Worm (Caenorhabditis elegans) whole organism, late embryonic: ENCODE results near the gene ZK353.4.

Experiments used
- C08G9.2 ChIP-seq: sonication (generic microtip); optimal IDR thresholded peaks from 2 replicates; lab custom pipeline; 2016; ENCODE audit warnings: mild to moderate bottlenecking, missing genetic modification characterization, moderate library complexity, missing compliant biosample characterization
- ama-1 ChIP-seq: fragments of 150-350 bp; optimal IDR thresholded peaks from 2 replicates; lab custom pipeline; 2014
- ceh-6 ChIP-seq: fragments of 200-800 bp; sonication (Bioruptor generic); optimal IDR thresholded peaks from 2 replicates; lab custom pipeline; 2018; ENCODE audit warnings: mild to moderate bottlenecking, missing genetic modification characterization, missing compliant biosample characterization
- ceh-9 ChIP-seq: sonication (generic microtip); optimal IDR thresholded peaks from 2 replicates; lab custom pipeline; 2016; ENCODE audit warnings: mild to moderate bottlenecking, missing genetic modification characterization, inconsistent platforms, missing compliant biosample characterization
- hlh-30 ChIP-seq: sonication (generic microtip); optimal IDR thresholded peaks from 2 replicates; lab custom pipeline; 2017; ENCODE audit warnings: antibody characterized with exemption, missing genetic modification characterization, missing compliant biosample characterization; ENCODE audit not compliant: insufficient read depth
- lin-11 ChIP-seq: fragments of 200-800 bp; sonication (Bioruptor generic); optimal IDR thresholded peaks from 2 replicates; lab custom pipeline; 2018; ENCODE audit warnings: mild to moderate bottlenecking, missing genetic modification characterization, missing compliant biosample characterization
- nhr-11 ChIP-seq: fragments of 150-350 bp; optimal IDR thresholded peaks from 2 replicates; lab custom pipeline; 2014; ENCODE audit warnings: missing biosample characterization, missing genetic modification characterization
- rnt-1 ChIP-seq: sonication (generic microtip); optimal IDR thresholded peaks from 2 replicates; lab custom pipeline; 2016; ENCODE audit warnings: missing genetic modification characterization, missing compliant biosample characterization
- sox-4 ChIP-seq: sonication (generic microtip); optimal IDR thresholded peaks from 2 replicates; lab custom pipeline; 2017; ENCODE audit warnings: mild to moderate bottlenecking, missing genetic modification characterization, inconsistent platforms, missing compliant biosample characterization
- unc-42 ChIP-seq: sonication (generic microtip); optimal IDR thresholded peaks from 2 replicates; lab custom pipeline; 2016; ENCODE audit warnings: missing genotype, missing genetic modification characterization, missing compliant biosample characterization
- unc-55 ChIP-seq: sonication (generic microtip); optimal IDR thresholded peaks from 2 replicates; lab custom pipeline; 2017; ENCODE audit warnings: missing biosample characterization, missing genetic modification reagents, missing genetic modification characterization

- TF ChIP-seq C08G9.2 (tag; lab: Kevin White, UChicago) (no peak), rnt-1 (no peak), hlh-30 (no peak), ceh-6 (GFP tag; lab: Kevin White, UChicago) (no peak), nhr-11 (no peak), lin-11 (tag; lab: Kevin White, UChicago) (no peak), ama-1 (lab: Kevin White, UChicago) (no peak), ceh-9 (tag; lab: Kevin White, UChicago) (no peak), unc-55 (no peak), unc-42 (no peak), sox-4 (no peak)
These were observed 42.7 kb upstream of the ZK353.4 start, which contains the start of gene ZK1236.5 for ce11 chrIII:8432143-8432542.
